Worm (Caenorhabditis elegans) whole organism, early embryonic: ENCODE data around the gene pqn-63.

Experiments used
- B0310.2 ChIP-seq: sonication (generic microtip); optimal IDR thresholded peaks from 2 replicates; lab custom pipeline; 2016; ENCODE audit warnings: mild to moderate bottlenecking, missing genetic modification characterization, missing compliant biosample characterization
- ama-1 ChIP-seq: fragments of 150-350 bp; optimal IDR thresholded peaks from 2 replicates; lab custom pipeline; 2014
- ets-7 ChIP-seq: sonication (generic microtip); optimal IDR thresholded peaks from 2 replicates; lab custom pipeline; 2016; ENCODE audit warnings: missing genotype, missing genetic modification characterization, missing compliant biosample characterization
- flt-1 ChIP-seq: fragments of 200-800 bp; sonication (Bioruptor generic); IDR thresholded peaks from 2 replicates; pipeline ENCODE4 v1.3.6; 2022; ENCODE audit warnings: missing genetic modification characterization, missing compliant biosample characterization
- hmbx-1 ChIP-seq: sonication (generic microtip); optimal IDR thresholded peaks from 2 replicates; lab custom pipeline; 2016; ENCODE audit warnings: mild to moderate bottlenecking, missing genetic modification characterization, missing compliant biosample characterization
- hnd-1 ChIP-seq: sonication (generic microtip); optimal IDR thresholded peaks from 2 replicates; lab custom pipeline; 2016; ENCODE audit warnings: missing genetic modification characterization, missing compliant biosample characterization
- pes-1 ChIP-seq: fragments of 200-800 bp; sonication (Bioruptor generic); IDR thresholded peaks from 2 replicates; pipeline ENCODE4 v1.3.6; 2022; ENCODE audit warnings: missing genetic modification reagents, missing genetic modification characterization, missing compliant biosample characterization
- tbx-11 ChIP-seq: fragments of 200-800 bp; sonication (Bioruptor generic); IDR thresholded peaks from 2 replicates; pipeline ENCODE4 v1.3.6; 2022; ENCODE audit warnings: missing genetic modification characterization, missing compliant biosample characterization
- tbx-37 ChIP-seq: fragments of 200-800 bp; sonication (Bioruptor generic); conservative IDR thresholded peaks from 2 replicates; pipeline ENCODE4 v1.3.6; 2022; ENCODE audit warnings: missing genetic modification reagents, missing genetic modification characterization, missing compliant biosample characterization
- tra-4 ChIP-seq: sonication (generic microtip); optimal IDR thresholded peaks from 2 replicates; lab custom pipeline; 2017; ENCODE audit warnings: missing genetic modification characterization, missing compliant biosample characterization

ce11 chrV:9630944-9631343 is 15.1 kb downstream of the pqn-63 start, which contains the start of gene T06E4.5:
- TF ChIP-seq B0310.2 (no peak), pes-1 (GFP tag; lab: Robert Waterston, UW) (no peak), tbx-37 (no peak), tbx-11 (GFP tag; lab: Robert Waterston, UW) (no peak), hmbx-1 (no peak), ama-1 (lab: Kevin White, UChicago) (no peak), tra-4 (tag; lab: Kevin White, UChicago) (no peak), ets-7 (tag; lab: Kevin White, UChicago) (no peak), hnd-1 (no peak), flt-1 (GFP tag; lab: Robert Waterston, UW) (no peak)
